Fruit fly (Drosophila melanogaster): Measurements from ENCODE around the gene Prp5.

- TF ChIP-seq CG31627 (GFP tag; optimal IDR thresholded peaks at IDR 0.05) (no peak), CG10631 (GFP tag; optimal IDR thresholded peaks at IDR 0.05) (no peak), spab (GFP tag; optimal IDR thresholded peaks at IDR 0.05) (no peak), CG6163 (GFP tag; IDR thresholded peaks at IDR 0.05) (no peak), CG3919 (GFP tag; optimal IDR thresholded peaks at IDR 0.05) (no peak), CG16779 (tag; optimal IDR thresholded peaks at IDR 0.05) (no peak), CG6276 (GFP tag; optimal IDR thresholded peaks at IDR 0.05) (no peak), CG11762 (GFP tag; optimal IDR thresholded peaks at IDR 0.05; ENCODE audit: insufficient read depth) (no peak), CG3032 (tag; optimal IDR thresholded peaks at IDR 0.05) (no peak), CG11902 (GFP tag; optimal IDR thresholded peaks at IDR 0.05) (no peak)
These were observed 10.0 kb upstream of the Prp5 start for dm6 chrX:15334999-15335398.
